Fruit fly (Drosophila melanogaster) whole organism, wandering third instar larva: ENCODE results near the gene asf1.
A peak's percentile ranks its signal among the peaks of the same experiment; 100 is the strongest.

Source experiments
- Abd-B ChIP-seq: fragments of >200 bp; optimal IDR thresholded peaks from 2 replicates; lab custom pipeline; 2017; ENCODE audit warnings: missing biosample characterization, missing genetic modification characterization
- CG32264 ChIP-seq: fragments of 200-800 bp; sonication (Bioruptor generic); optimal IDR thresholded peaks from 2 replicates; lab custom pipeline; 2016; ENCODE audit warnings: missing biosample characterization, missing genetic modification characterization
- CG9705 ChIP-seq: fragments of 200-800 bp; sonication (Bioruptor generic); optimal IDR thresholded peaks from 2 replicates; lab custom pipeline; 2018; ENCODE audit warnings: missing biosample characterization, mild to moderate bottlenecking, missing genetic modification characterization
- CrebA ChIP-seq: fragments of 200-800 bp; sonication (Bioruptor generic); optimal IDR thresholded peaks from 2 replicates; lab custom pipeline; 2016; ENCODE audit warnings: missing biosample characterization, mild to moderate bottlenecking, missing genetic modification characterization, borderline replicate concordance
- Dfd ChIP-seq: fragments of >200 bp; optimal IDR thresholded peaks from 2 replicates; lab custom pipeline; 2017; ENCODE audit warnings: missing biosample characterization, missing genetic modification characterization
- Dif ChIP-seq: fragments of 200-275, 200-300 bp; sonication (Bioruptor generic); optimal IDR thresholded peaks from 2 replicates; lab custom pipeline; 2018; ENCODE audit warnings: missing biosample characterization, missing genetic modification characterization; ENCODE audit not compliant: partially characterized antibody
- GATAd ChIP-seq: sonication (Bioruptor generic); optimal IDR thresholded peaks from 2 replicates; lab custom pipeline; 2016; ENCODE audit warnings: missing biosample characterization, missing genetic modification characterization
- HLH106 ChIP-seq: fragments of 200-800 bp; optimal IDR thresholded peaks from 3 replicates; lab custom pipeline; 2019; ENCODE audit warnings: missing biosample characterization, mild to moderate bottlenecking, missing genetic modification characterization, moderate library complexity
- Hnf4 ChIP-seq: fragments of 200-800 bp; sonication (Bioruptor generic); optimal IDR thresholded peaks from 2 replicates; lab custom pipeline; 2016; ENCODE audit warnings: missing biosample characterization, mild to moderate bottlenecking, missing genetic modification characterization
- Hr78 ChIP-seq: fragments of >200 bp; optimal IDR thresholded peaks from 2 replicates; lab custom pipeline; 2017; ENCODE audit warnings: missing biosample characterization, missing genetic modification characterization
- Hr83 ChIP-seq: fragments of 200-300 bp; sonication (Bioruptor generic); optimal IDR thresholded peaks from 2 replicates; lab custom pipeline; 2016; ENCODE audit warnings: missing biosample characterization, mild to moderate bottlenecking, missing genetic modification characterization, moderate library complexity; ENCODE audit not compliant: poor library complexity, severe bottlenecking
- Jra ChIP-seq: sonication (Bioruptor generic); optimal IDR thresholded peaks from 2 replicates; lab custom pipeline; 2016; ENCODE audit warnings: missing biosample characterization, missing genetic modification characterization
- Mio ChIP-seq: sonication (Bioruptor generic); optimal IDR thresholded peaks from 2 replicates; lab custom pipeline; 2016; ENCODE audit warnings: missing biosample characterization, missing genetic modification characterization
- Myc ChIP-seq: fragments of >200 bp; optimal IDR thresholded peaks from 2 replicates; lab custom pipeline; 2017
- N ChIP-seq: fragments of >200 bp; optimal IDR thresholded peaks from 2 replicates; lab custom pipeline; 2018; ENCODE audit warnings: missing biosample characterization, missing external identifiers, missing genetic modification characterization
- Rel ChIP-seq, 2 experiments: fragments of 200-800 bp; sonication (Bioruptor generic) in 1 of 2; optimal IDR thresholded peaks; 2 replicates in 1 of 2; 3 replicates in 1 of 2; lab custom pipeline; 2016 to 2019; ENCODE audit warnings: mild to moderate bottlenecking in 2 of 2, missing biosample characterization in 2 of 2, missing genetic modification characterization in 2 of 2, moderate library complexity in 1 of 2
- Sp1 ChIP-seq: fragments of 200-800 bp; sonication (Bioruptor generic); optimal IDR thresholded peaks from 3 replicates; lab custom pipeline; 2019; ENCODE audit warnings: missing biosample characterization, mild to moderate bottlenecking, missing genetic modification characterization, moderate library complexity
- Vsx2 ChIP-seq: fragments of 200-300, 225-300 bp; sonication (Bioruptor generic); optimal IDR thresholded peaks from 2 replicates; lab custom pipeline; 2018; ENCODE audit warnings: missing biosample characterization, missing genetic modification characterization; ENCODE audit not compliant: partially characterized antibody
- brk ChIP-seq: fragments of 200-800 bp; sonication (Bioruptor generic); optimal IDR thresholded peaks from 2 replicates; lab custom pipeline; 2016; ENCODE audit warnings: missing biosample characterization, mild to moderate bottlenecking, missing genetic modification characterization
- dmrt93B ChIP-seq: fragments of 200-800 bp; sonication (Bioruptor generic); optimal IDR thresholded peaks from 2 replicates; lab custom pipeline; 2018; ENCODE audit warnings: missing biosample characterization, mild to moderate bottlenecking, missing genetic modification characterization
- ey ChIP-seq: fragments of 200-800 bp; sonication (Bioruptor generic); optimal IDR thresholded peaks from 2 replicates; lab custom pipeline; 2016; ENCODE audit warnings: missing biosample characterization, missing genetic modification characterization
- foxo ChIP-seq, 2 experiments: fragments of 200-800 bp; sonication (Bioruptor generic); optimal IDR thresholded peaks; 2 replicates in 1 of 2; 3 replicates in 1 of 2; lab custom pipeline; 2016 to 2017; ENCODE audit warnings: missing biosample characterization in 2 of 2, missing genetic modification characterization in 2 of 2
- fru ChIP-seq: fragments of 200-800 bp; sonication (Bioruptor generic); optimal IDR thresholded peaks from 3 replicates; lab custom pipeline; 2016; ENCODE audit warnings: missing biosample characterization, mild to moderate bottlenecking, missing genetic modification characterization
- h ChIP-seq: fragments of 200-800 bp; sonication (Bioruptor generic); optimal IDR thresholded peaks from 3 replicates; lab custom pipeline; 2016; ENCODE audit warnings: missing biosample characterization, mild to moderate bottlenecking, missing genetic modification characterization
- jim ChIP-seq: fragments of 175-275, 200-325 bp; sonication (Bioruptor generic); optimal IDR thresholded peaks from 2 replicates; lab custom pipeline; 2016; ENCODE audit warnings: missing biosample characterization, mild to moderate bottlenecking, missing genetic modification characterization
- pan ChIP-seq: fragments of >200 bp; optimal IDR thresholded peaks from 2 replicates; lab custom pipeline; 2017
- psq ChIP-seq: fragments of 200-800 bp; sonication (Bioruptor generic); optimal IDR thresholded peaks from 3 replicates; lab custom pipeline; 2017; ENCODE audit warnings: missing biosample characterization, mild to moderate bottlenecking, missing genetic modification characterization, moderate library complexity
- rgr ChIP-seq: fragments of 200-800 bp; sonication (Bioruptor generic); optimal IDR thresholded peaks from 3 replicates; lab custom pipeline; 2016; ENCODE audit warnings: missing biosample characterization, mild to moderate bottlenecking, missing genetic modification characterization
- sv ChIP-seq: fragments of 200-800 bp; sonication (Bioruptor generic); optimal IDR thresholded peaks from 3 replicates; lab custom pipeline; 2016; ENCODE audit warnings: missing biosample characterization, missing genetic modification characterization
- tai ChIP-seq: sonication (Bioruptor generic); optimal IDR thresholded peaks from 2 replicates; lab custom pipeline; 2016; ENCODE audit warnings: missing biosample characterization, missing genetic modification characterization
- woc ChIP-seq: sonication (Bioruptor generic); optimal IDR thresholded peaks from 2 replicates; lab custom pipeline; 2016; ENCODE audit warnings: missing biosample characterization, mild to moderate bottlenecking, missing genetic modification characterization

asf1 gene

DNA sequence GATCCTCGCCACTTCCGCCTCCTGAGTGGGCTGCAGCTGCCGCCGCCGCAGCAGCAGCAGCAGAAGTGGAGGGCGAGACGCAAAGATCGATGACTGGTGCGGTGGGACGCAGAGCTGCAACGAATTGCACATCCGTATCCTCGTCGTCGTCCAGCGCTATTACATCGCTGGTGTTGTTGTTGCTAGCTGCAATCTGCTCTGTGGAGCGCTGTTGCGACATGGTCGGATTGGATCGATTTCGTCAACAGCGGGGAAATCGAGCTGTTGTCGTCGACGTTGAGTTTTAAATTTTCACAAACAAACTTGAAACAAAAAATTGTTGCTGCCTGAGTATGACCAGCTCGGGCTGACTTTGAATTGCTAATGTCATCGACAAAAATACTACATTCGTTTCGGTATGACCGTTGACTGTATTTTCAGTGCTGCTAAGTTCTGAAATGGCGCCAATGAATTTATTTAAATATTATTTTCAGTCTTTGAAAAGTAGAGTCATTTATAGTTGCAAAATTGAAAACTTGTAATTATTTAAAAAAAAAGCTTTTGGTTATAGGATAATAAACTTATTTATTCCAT lies 23.8 kb downstream of the asf1 start, which contains the start of gene Rnf146:
Gene Rnf146, minus strand, starts transcription at position 369 of the 573 bp plus-strand sequence.
- peak; percentile 25 for TF ChIP-seq brk (GFP tag; lab: Kevin White, UChicago)
- TF ChIP-seq CG9705 (GFP tag; lab: Kevin White, UChicago): no peak
- TF ChIP-seq tai (GFP tag; lab: Kevin White, UChicago): no peak
- no peak for TF ChIP-seq Rel (GFP tag; optimal IDR thresholded peaks at IDR 0.05; lab: Kevin White, UChicago)
- peak; percentile 22 for TF ChIP-seq Rel (tag; optimal IDR thresholded peaks at IDR 0.05; lab: Kevin White, UChicago)
- TF ChIP-seq h (GFP tag; lab: Kevin White, UChicago): peak; percentile 3
- no peak for TF ChIP-seq CrebA
- no peak for TF ChIP-seq Vsx2 (GFP tag; lab: Kevin White, UChicago)
- no peak for TF ChIP-seq rgr (GFP tag; lab: Kevin White, UChicago)
- no peak for TF ChIP-seq Dif
- no peak for TF ChIP-seq jim
- no peak for TF ChIP-seq Sp1 (GFP tag; lab: Kevin White, UChicago)
- TF ChIP-seq N (GFP tag; lab: Kevin White, UChicago): no peak
- TF ChIP-seq ey (GFP tag; lab: Kevin White, UChicago): no peak
- TF ChIP-seq HLH106 (tag; lab: Kevin White, UChicago): peak; percentile 2
- TF ChIP-seq foxo (GFP tag; optimal IDR thresholded peaks at IDR 0.05; lab: Kevin White, UChicago): no peak
- no peak for TF ChIP-seq pan (lab: Kevin White, UChicago)
- peak; percentile 34 for TF ChIP-seq Hnf4 (GFP tag; lab: Kevin White, UChicago)
- no peak for TF ChIP-seq CG32264 (GFP tag; lab: Kevin White, UChicago)
- TF ChIP-seq sv: no peak
- no peak for TF ChIP-seq psq (GFP tag; lab: Kevin White, UChicago)
- no peak for TF ChIP-seq Mio (GFP tag; lab: Kevin White, UChicago)
- TF ChIP-seq dmrt93B: no peak
- TF ChIP-seq fru: no peak
- TF ChIP-seq Abd-B (GFP tag; lab: Kevin White, UChicago): no peak
- TF ChIP-seq woc (GFP tag; lab: Kevin White, UChicago): no peak
- TF ChIP-seq GATAd (GFP tag; lab: Kevin White, UChicago): no peak
- TF ChIP-seq Hr78 (GFP tag; lab: Kevin White, UChicago): no peak
- TF ChIP-seq Hr83 (GFP tag; lab: Kevin White, UChicago): no peak
- no peak for TF ChIP-seq Jra (GFP tag; lab: Kevin White, UChicago)
- no peak for TF ChIP-seq Myc

DNA sequence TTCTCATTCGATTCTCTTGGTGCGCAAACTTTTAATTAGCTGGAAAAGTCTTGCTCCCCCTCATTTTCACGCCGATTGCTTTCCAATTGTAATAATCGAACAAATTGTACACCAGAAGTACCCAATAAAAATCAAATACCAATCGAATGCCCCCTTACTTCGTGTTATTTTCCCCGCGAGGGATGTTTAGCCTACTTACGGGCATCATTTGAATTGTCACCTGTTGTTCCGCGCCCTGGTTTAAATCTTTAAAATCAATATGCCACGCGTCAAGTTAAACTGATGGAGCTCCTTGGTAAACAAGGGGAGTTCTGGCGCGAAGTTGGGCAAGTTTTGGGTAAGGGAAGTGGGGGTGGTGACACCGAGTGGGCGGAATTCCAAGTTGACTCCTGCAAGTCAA lies 27.6 kb downstream of the asf1 start:
- TF ChIP-seq Sp1 (GFP tag; lab: Kevin White, UChicago) (no peak), h (GFP tag; lab: Kevin White, UChicago) (peak; percentile 34)

DNA sequence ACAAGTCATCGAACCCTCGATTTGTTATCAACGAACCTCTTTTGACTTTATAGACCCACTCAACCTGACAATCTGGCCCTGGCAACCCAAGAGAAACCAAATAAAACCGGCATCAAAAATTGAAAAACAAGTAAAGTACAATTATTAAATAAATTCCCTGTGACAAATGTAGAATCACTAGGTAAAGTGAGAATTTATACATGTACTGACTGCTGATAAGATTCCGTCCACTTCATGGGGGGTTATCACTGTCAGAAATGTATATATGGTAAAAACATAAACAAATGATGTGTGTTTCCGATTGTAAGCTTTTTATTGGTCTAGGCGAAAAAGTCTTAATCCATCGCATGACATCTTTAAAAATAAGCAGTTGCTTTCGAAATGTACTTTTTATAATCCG lies 30.0 kb downstream of the asf1 start:
- no peak for TF ChIP-seq Rel (GFP tag; optimal IDR thresholded peaks at IDR 0.05; lab: Kevin White, UChicago)
- TF ChIP-seq Rel (tag; optimal IDR thresholded peaks at IDR 0.05; lab: Kevin White, UChicago): peak; percentile 95
- TF ChIP-seq CG9705 (GFP tag; lab: Kevin White, UChicago): no peak
- no peak for TF ChIP-seq Abd-B (GFP tag; lab: Kevin White, UChicago)
- peak; percentile 45 for TF ChIP-seq rgr (GFP tag; lab: Kevin White, UChicago)
- TF ChIP-seq foxo (GFP tag; optimal IDR thresholded peaks at IDR 0.05; lab: Kevin White, UChicago): no peak
- no peak for TF ChIP-seq h (GFP tag; lab: Kevin White, UChicago)

DNA sequence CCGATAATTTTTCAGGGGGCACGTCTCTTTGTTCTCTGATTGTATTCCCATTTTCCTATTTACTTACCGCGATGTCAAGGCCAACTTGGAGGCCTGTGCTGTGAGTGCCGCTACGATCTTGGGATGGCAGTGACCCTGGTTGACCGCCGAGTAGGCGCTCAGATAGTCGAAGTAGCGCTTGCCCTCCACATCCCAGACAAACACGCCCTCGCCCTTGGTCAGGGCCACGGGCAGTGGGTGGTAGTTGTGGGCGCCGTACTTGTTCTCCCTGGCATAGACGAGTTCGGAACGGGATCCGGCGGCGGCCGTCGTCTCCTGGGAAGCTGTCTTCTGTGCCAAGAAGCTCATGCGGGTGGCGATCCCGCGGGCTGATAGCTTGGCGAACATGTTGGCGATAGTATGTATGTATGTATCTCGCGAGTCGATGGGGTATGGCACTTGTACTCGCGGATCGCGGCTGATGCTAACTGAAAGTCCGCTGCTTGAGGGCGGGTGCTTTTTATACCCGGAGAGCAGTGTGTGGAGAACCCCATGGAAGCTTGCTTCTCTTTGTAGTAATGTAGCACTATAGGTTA lies 30.8 kb downstream of the asf1 start, which contains the start of gene Oat:
Gene Oat, minus strand, starts transcription at position 478 of the 575 bp plus-strand sequence.
- no peak for TF ChIP-seq sv
- no peak for TF ChIP-seq ey (GFP tag; lab: Kevin White, UChicago)
- no peak for TF ChIP-seq Dfd (GFP tag; lab: Kevin White, UChicago)
- TF ChIP-seq Abd-B (GFP tag; lab: Kevin White, UChicago): no peak
- TF ChIP-seq h (GFP tag; lab: Kevin White, UChicago): no peak
- no peak for TF ChIP-seq Rel (GFP tag; optimal IDR thresholded peaks at IDR 0.05; lab: Kevin White, UChicago)
- peak; percentile 25 for TF ChIP-seq Rel (tag; optimal IDR thresholded peaks at IDR 0.05; lab: Kevin White, UChicago)
